Fruit fly (Drosophila melanogaster): ENCODE results near the gene btl.

Gene btl

dm6 chr3L:14131274-14131989 lies 55.9 kb downstream of the btl start, which contains the start of gene Sox21b (continued):
- TF ChIP-seq CG6272 (GFP tag; IDR thresholded peaks at IDR 0.05), result no peak
- TF ChIP-seq grau (tag; optimal IDR thresholded peaks at IDR 0.05), result no peak
- TF ChIP-seq row (GFP tag; IDR thresholded peaks at IDR 0.05), result no peak
- no peak for TF ChIP-seq CG2120 (GFP tag; optimal IDR thresholded peaks at IDR 0.05)
- TF ChIP-seq Awh (GFP tag; IDR thresholded peaks at IDR 0.05), result no peak
- TF ChIP-seq CG13624 (GFP tag; optimal IDR thresholded peaks at IDR 0.05), result peak; percentile 26
- no peak for TF ChIP-seq pnt (GFP tag; optimal IDR thresholded peaks at IDR 0.05)
- no peak for TF ChIP-seq CG11560 (tag; IDR thresholded peaks at IDR 0.05)
- TF ChIP-seq CG13296 (GFP tag; optimal IDR thresholded peaks at IDR 0.05), result no peak
- no peak for TF ChIP-seq toy (GFP tag; IDR thresholded peaks at IDR 0.05)
- TF ChIP-seq CG6854 (GFP tag; optimal IDR thresholded peaks at IDR 0.05), result no peak
- TF ChIP-seq Scr (GFP tag; IDR thresholded peaks at IDR 0.05; ENCODE audit: partially characterized antibody), result 0 out of 2 replicates have a peak, but pooled peaks have one; percentile 26
- no peak for TF ChIP-seq nerfin-1 (tag; optimal IDR thresholded peaks at IDR 0.05)
- TF ChIP-seq CG12744 (GFP tag; optimal IDR thresholded peaks at IDR 0.05), result no peak
- TF ChIP-seq da (GFP tag; optimal IDR thresholded peaks at IDR 0.05), result peak; percentile 56
- TF ChIP-seq ham (GFP tag; IDR thresholded peaks at IDR 0.05), result no peak
- TF ChIP-seq luna (GFP tag; optimal IDR thresholded peaks at IDR 0.05), result no peak
- TF ChIP-seq Atf6 (GFP tag; IDR thresholded peaks at IDR 0.05), result no peak
- no peak for TF ChIP-seq al (GFP tag; IDR thresholded peaks at IDR 0.05)
- TF ChIP-seq gt (GFP tag; IDR thresholded peaks at IDR 0.05), result no peak
- TF ChIP-seq CG10321 (GFP tag; IDR thresholded peaks at IDR 0.05), result peak; percentile 100
- peak; percentile 18 for TF ChIP-seq twi (tag; optimal IDR thresholded peaks at IDR 0.05)
- TF ChIP-seq sd (tag; optimal IDR thresholded peaks at IDR 0.05), result no peak
- TF ChIP-seq unpg (GFP tag; optimal IDR thresholded peaks at IDR 0.05), result no peak
- TF ChIP-seq Sin3A (optimal IDR thresholded peaks at IDR 0.05), result no peak
- no peak for TF ChIP-seq Dbx (GFP tag; IDR thresholded peaks at IDR 0.05)
- TF ChIP-seq CG8944 (GFP tag; optimal IDR thresholded peaks at IDR 0.05), result no peak
- TF ChIP-seq pan (optimal IDR thresholded peaks at IDR 0.05), result no peak
- no peak for TF ChIP-seq pan (GFP tag; optimal IDR thresholded peaks at IDR 0.05 in 1 of 2, IDR thresholded peaks at IDR 0.05 in 1 of 2)
- TF ChIP-seq exex (tag; optimal IDR thresholded peaks at IDR 0.05), result no peak
- TF ChIP-seq chn (GFP tag; optimal IDR thresholded peaks at IDR 0.05), result peak; percentile 7
- no peak for TF ChIP-seq maf-S (GFP tag; optimal IDR thresholded peaks at IDR 0.05)
- no peak for TF ChIP-seq Spps (tag; optimal IDR thresholded peaks at IDR 0.05)
- TF ChIP-seq Adf1 (GFP tag; IDR thresholded peaks at IDR 0.05), result peak; percentile 81
- no peak for TF ChIP-seq ssp (GFP tag; IDR thresholded peaks at IDR 0.05)
- TF ChIP-seq CG17612 (GFP tag; IDR thresholded peaks at IDR 0.05), result no peak
- no peak for TF ChIP-seq CG9609 (GFP tag; optimal IDR thresholded peaks at IDR 0.05)
- TF ChIP-seq Deaf1 (tag; optimal IDR thresholded peaks at IDR 0.05), result peak; percentile 91
- TF ChIP-seq wek (GFP tag; optimal IDR thresholded peaks at IDR 0.05), result no peak
- TF ChIP-seq CG31365 (tag; optimal IDR thresholded peaks at IDR 0.05), result no peak
- peak; percentile 41; the same call in 1 of the 3 replicates for TF ChIP-seq Opbp (GFP tag; IDR thresholded peaks at IDR 0.05; ENCODE audit: partially characterized antibody)
- TF ChIP-seq CG4617 (GFP tag; optimal IDR thresholded peaks at IDR 0.05; ENCODE audit: borderline replicate concordance), result no peak
- TF ChIP-seq CG4707 (GFP tag; optimal IDR thresholded peaks at IDR 0.05), result no peak
- peak; percentile 38; the same call in 1 of the 2 replicates for TF ChIP-seq chm (GFP tag; IDR thresholded peaks at IDR 0.05)
- TF ChIP-seq ci (GFP tag; IDR thresholded peaks at IDR 0.05), result peak; percentile 55; the same call in 1 of the 3 replicates
- no peak for TF ChIP-seq tup (GFP tag; optimal IDR thresholded peaks at IDR 0.05)
- no peak for TF ChIP-seq lilli (GFP tag; optimal IDR thresholded peaks at IDR 0.05)
- TF ChIP-seq HLHmδ (GFP tag; optimal IDR thresholded peaks at IDR 0.05), result no peak
- no peak for TF ChIP-seq nerfin-2 (GFP tag; IDR thresholded peaks at IDR 0.05; ENCODE audit: partially characterized antibody)
- no peak for TF ChIP-seq CG11695 (GFP tag; IDR thresholded peaks at IDR 0.05)
- no peak for TF ChIP-seq zen (tag; optimal IDR thresholded peaks at IDR 0.05)
